Fruit fly (Drosophila melanogaster): Measurements from ENCODE around the gene Rrp47.

The Rrp47 gene

DNA sequence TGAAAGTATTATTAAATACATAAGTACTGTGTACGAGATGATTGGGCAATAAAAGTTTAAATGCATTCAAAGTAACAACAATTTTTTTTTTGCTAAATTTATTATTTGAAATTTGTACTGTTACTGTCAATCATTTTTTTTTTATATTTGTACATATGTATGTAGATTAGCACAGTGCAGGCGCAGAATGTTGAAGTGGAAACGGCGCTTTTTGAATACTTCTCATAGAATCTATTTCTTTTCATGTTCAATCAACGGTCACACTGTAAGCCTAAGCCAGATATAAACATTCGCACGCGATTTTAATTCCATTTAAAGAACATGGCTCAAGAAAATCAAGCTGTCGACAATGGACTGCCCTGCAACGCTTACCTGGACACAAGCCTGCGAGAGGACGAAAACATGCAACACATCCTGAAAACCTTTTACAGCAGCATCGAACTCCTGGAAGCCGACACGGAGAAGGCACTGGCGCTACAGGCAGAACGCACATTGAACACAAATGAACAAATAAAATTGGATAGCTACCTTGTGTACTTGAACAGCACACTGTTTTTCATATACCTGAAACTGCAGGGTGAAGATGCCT, at the start of gene Rrp47:
Gene Rrp47, plus strand, starts transcription at position 163 of the 589 bp plus-strand sequence.
- TF ChIP-seq CG17801 (GFP tag; optimal IDR thresholded peaks at IDR 0.05; ENCODE audit: partially characterized antibody), result no peak

DNA sequence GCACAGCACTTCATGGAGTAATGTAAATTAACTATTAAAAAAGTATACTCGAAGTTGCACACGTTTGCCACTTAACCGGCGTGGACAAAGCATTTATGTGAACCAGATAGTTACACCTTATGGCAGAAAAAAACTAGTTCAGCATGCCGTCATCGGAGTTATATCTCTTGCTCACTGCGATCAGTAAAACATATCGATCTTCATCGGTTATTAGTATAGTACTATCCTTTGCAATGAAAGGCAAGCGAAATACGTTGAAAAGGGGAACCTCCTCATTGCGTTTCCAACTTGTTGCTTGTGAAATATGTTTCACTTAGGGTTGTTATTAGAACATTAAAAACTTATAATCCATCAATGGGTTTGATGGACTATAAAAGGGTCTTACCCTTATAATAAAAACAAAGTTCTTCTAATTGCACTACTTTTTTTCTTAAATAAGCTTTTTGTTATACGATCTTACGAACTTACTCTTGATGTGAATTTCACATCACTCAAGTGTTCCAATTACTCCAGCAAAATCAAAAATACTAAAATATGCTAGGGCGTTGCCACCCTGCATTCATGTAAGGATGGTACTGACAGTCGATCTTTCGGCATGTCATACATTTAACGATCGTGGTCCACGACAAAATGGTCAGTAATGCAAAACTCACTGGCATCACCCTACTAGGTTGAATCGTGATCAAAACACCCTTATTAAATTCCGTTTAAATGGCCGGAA, 35.0 kb upstream of the Rrp47 start, which contains the start of gene CycD:
Gene CycD, minus strand, starts transcription at position 113 of the 721 bp plus-strand sequence.
- no peak for TF ChIP-seq CG17801 (GFP tag; optimal IDR thresholded peaks at IDR 0.05; ENCODE audit: partially characterized antibody)

DNA sequence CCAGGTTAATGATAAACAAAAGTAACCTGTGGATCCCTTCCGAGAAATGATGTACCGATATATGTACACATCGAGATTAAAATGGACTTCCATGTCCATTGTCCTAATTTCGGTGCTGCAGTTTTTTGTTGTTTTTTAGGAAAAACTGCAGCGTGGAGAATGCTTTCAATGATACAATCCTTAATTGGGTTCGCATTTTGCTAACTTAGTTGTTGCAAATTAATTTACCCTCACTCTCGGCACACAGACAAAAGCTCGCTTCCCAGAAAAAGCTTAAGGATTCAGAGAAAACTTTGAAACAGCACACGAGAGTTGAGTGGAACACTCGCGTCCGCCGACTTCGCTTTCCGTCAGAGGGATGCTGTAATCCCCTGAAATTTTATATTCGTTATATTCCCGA, 34.1 kb upstream of the Rrp47 start, which contains the start of gene Lrp4:
Gene Lrp4, plus strand, starts transcription at position 301 of the 400 bp plus-strand sequence.
- no peak for TF ChIP-seq CG17801 (GFP tag; optimal IDR thresholded peaks at IDR 0.05; ENCODE audit: partially characterized antibody)

DNA sequence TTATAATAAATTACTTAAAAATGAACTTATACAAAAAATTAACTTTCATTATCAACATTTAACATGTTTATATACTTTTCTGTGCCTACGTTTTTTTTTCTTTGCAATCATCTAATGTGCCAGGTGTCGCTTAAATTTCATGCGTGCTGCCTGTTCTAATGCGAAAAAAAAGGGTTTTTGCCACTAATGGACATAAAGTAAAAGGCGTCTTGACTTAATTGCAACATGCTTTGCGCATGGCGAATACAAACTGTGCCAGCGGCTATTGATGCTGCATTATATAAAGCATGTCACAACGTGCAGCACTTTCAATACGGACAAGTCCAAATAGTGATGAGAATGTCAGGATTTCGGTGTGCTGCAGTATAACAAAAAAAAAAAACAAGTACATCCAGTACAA, 23.0 kb upstream of the Rrp47 start, which contains the start of gene CG8916:
Gene CG8916, plus strand, starts transcription at position 301 of the 400 bp plus-strand sequence.
- TF ChIP-seq CG17801 (GFP tag; optimal IDR thresholded peaks at IDR 0.05; ENCODE audit: partially characterized antibody), result no peak

DNA sequence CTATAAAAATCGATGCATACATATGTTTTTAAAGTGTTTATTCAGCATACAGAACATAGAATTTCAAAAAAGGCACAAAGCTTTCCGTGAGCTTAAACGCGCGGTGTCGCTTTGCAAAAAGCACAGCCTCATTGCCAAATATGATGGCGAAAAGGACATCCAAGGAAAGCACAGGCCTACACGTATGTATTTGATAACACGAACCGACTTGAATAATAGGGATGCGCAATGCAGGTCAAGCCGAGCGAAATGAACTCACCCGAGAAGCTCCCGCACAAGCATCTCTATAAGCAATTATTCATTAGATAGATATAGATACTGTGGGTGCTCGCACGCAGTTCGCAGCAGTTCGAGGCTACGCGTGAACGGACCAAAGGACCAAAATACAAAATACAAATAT, 19.9 kb upstream of the Rrp47 start, which contains the start of gene Lcch3:
Gene Lcch3, plus strand, starts transcription at position 301 of the 400 bp plus-strand sequence.
- TF ChIP-seq CG17801 (GFP tag; optimal IDR thresholded peaks at IDR 0.05; ENCODE audit: partially characterized antibody), result no peak

DNA sequence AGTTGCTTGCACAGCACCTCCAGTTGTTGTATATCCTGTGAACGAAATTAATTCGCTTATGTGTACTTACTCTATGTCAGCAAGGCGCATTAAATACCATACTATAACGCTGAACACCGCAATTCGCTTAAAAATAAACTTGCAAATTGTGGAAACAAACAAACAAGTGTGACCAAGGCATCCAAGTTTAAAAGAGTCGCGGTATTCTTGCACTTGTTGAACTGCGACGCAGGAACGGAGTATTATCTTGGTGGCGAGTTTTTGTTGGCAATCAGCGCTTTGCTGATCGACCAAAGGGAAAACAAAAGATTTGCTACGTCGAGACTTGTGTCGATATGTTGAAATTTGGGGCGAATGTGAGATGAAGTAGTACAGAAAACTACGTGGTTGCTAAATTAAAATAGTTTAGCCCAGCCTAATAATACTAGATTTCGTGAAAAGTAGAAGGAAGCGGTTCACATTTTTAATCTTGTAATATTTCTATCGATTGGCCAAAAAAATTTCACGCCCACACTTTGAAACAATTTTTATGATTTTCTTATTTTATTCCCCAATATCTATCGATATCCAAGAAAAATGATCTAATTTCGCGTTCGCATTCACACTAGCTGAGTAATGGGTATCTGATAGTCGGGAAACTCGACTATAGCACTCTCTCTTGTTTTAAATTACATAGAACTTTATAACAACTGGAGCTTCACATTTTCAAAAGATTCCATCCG, 11.0 kb upstream of the Rrp47 start, which contains the start of gene Ranbp16:
Gene Ranbp16, minus strand, starts transcription at position 364 of the 722 bp plus-strand sequence.
- TF ChIP-seq CG17801 (GFP tag; optimal IDR thresholded peaks at IDR 0.05; ENCODE audit: partially characterized antibody), result no peak

DNA sequence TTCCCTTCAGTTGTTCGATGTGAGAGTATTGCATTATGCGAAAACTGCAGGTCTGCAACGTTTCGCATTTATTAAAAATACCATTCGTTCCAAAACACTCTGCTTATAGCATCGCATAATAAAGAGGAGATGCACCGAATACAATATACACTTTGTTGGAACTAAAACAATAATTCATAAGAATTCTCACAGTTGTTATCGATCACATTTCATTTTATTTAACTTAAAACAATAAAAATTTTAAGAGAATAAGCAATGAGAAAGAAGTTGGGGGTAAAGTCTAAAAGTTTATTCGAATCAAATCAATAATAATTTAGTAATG, 10.5 kb upstream of the Rrp47 start:
- no peak for TF ChIP-seq CG17801 (GFP tag; optimal IDR thresholded peaks at IDR 0.05; ENCODE audit: partially characterized antibody)

DNA sequence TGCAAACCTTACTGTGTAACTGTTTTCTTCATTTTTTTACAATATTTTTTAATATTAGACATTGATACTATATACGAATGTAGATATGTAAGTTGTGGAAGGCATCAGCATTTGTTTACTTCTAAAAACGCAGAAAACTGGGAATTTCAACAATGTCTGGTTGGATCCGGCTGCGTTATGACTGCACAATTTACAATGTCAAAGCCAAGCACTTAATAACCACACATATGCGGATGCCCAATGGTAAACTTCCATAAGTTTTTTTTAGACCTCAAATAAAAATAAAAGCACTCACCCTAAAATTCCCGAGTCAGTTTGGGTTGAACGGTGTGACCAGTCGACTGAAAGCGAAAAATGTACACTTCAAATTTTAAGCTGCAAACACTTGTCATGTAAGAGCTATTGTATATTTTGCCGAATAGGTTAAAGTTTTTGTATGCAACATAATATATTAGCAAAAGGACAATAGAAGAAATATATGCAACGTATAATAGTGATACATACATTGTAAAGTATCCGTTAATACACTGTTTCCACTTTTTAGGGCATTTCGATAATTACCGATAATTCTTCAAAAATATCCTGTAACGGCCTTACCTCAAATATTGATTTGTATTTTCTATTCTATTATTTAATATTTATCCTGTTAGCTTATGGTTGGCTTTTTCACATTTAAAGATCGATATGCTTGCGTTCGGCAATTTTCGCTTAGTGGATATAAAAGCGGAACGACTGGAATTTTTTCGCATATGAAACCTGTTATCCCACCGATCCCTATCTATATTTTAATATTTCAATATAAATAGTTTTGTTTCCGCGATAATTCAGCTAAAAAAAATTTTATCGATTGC, 4.4 kb upstream of the Rrp47 start, which contains the start of gene Stim:
Gene Stim, minus strand, starts transcription at position 347 of the 851 bp plus-strand sequence.
- TF ChIP-seq CG17801 (GFP tag; optimal IDR thresholded peaks at IDR 0.05; ENCODE audit: partially characterized antibody), result no peak

DNA sequence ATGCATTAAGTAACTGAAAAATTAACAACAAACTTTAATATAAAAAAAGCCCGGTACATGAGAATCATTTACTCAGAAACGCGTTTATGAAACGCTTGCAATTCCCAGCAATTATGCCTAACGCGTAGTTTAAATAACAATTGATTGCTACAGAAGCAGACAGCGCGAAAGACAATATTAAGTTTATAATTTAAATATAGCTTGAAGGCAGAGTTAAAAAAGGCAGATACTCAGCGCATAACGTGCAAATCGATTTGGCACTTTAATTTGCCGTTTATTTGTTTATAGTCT, 3.8 kb upstream of the Rrp47 start, which contains the start of gene CG8924:
Gene CG8924, plus strand, starts transcription at position 122 of the 291 bp plus-strand sequence.
- TF ChIP-seq CG17801 (GFP tag; optimal IDR thresholded peaks at IDR 0.05; ENCODE audit: partially characterized antibody), result no peak

DNA sequence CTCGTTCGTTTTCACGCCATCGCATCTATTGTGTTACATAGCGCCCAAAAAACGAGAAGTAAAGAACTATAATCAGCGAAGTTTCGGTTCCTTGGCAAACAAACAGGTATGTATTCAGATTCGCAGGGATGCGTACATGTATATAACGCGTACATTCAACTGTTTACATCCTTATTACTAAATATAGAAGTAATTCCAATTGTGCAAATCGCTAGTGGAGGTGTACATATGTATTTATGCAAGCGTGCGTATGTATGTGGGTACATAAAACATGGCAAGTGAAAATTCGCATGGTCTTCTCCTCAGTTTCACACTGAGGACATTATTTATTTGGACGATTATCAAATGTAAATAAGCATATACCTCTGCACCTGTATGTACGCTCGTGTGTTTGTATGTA, 3.2 kb upstream of the Rrp47 start:
- TF ChIP-seq CG17801 (GFP tag; optimal IDR thresholded peaks at IDR 0.05; ENCODE audit: partially characterized antibody), result no peak

DNA sequence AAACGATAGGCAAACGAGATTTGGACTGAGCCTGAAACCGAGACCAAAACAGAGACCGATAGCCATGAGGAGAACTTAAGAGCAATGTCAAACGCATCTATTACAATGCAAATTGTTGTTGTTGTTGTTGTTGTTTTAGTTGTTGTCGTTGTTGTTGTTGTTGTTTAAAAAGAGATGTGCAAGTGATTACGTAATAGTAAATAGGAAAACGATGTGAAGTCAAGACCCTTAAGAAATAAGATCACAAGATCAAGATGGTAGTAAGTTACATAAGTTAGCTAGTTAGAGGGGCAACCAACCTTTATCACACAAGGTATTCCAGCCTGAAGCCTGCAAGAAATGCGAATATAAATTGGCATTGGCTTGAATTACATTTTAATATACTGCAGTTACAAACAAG, 5.4 kb downstream of the Rrp47 start:
- TF ChIP-seq CG17801 (GFP tag; optimal IDR thresholded peaks at IDR 0.05; ENCODE audit: partially characterized antibody), result no peak

DNA sequence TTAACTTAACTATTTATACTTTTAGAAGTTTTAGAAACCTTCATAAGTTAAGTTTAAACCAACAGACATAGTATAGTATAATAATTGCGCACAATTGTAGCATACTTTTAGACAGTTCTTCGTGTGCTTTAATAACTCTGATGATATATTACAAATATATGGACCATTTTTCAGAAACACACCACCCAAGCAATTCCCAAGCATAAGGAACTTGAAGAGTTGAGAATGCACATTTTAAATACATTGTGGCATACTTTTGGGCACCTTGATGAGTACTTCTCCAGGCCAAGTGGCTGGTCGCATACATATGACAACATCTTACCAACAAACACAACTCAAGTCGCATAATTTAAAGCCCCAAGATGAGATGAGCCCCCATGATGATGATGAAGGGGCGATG, 24.9 kb downstream of the Rrp47 start:
- TF ChIP-seq CG17801 (GFP tag; optimal IDR thresholded peaks at IDR 0.05; ENCODE audit: partially characterized antibody), result no peak

DNA sequence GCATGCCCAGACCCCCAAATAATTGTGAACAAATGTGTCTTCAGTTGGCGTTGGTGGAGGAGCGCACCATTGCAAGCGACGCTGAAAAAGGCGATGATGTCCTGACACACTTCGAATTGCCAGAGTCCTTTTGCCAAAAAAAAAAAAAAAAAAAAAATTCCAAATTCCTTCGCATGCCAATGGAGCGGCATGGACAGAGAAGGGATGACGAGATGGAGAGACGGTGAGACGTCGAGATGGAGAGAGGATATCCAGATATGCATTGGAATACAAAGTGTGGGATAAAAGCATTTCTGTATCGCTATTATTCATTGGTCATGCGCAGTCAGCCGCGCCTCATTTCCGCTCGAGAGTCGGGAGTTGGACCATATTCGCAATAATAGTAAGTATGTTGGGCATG, 26.9 kb downstream of the Rrp47 start:
- TF ChIP-seq CG17801 (GFP tag; optimal IDR thresholded peaks at IDR 0.05; ENCODE audit: partially characterized antibody), result no peak

DNA sequence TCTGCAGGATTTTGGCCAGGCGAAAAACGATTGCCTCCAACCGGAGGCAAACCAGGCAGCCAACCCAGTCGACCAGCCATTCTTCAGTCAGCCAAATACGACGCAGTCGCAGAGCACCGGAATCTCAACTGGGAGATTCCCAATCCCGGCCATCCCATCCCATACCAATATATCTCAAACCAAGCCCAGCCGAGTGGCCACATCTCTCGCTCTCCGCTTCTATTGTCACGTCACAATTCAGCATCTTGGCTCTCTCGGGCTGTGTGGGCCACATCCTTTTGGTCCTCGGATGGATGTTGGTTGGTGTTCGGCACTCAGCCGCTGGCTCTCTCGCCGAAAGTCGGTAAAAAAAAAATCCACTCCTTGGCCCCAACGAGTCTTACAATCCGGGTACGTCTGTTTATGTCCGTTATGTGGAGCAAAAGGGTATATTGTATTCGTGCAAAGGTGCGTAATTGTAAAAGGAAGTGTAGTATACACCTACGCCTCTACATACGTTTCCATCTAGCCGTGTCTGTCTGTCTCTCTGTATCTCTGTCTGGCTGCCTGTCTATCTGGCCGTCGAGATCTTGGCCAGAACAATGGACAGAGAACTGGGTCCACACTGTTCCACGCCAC, 28.6 kb downstream of the Rrp47 start, which contains the start of gene mmd:
Gene mmd, minus strand, starts transcription at position 3 of the 618 bp plus-strand sequence.
- no peak for TF ChIP-seq CG17801 (GFP tag; optimal IDR thresholded peaks at IDR 0.05; ENCODE audit: partially characterized antibody)

Measured in ovary, adult (tissue).